Worm (Caenorhabditis elegans): ENCODE data around the gene hip-1.
"Not testable (repeated sequence)": the region's sequence is repeated elsewhere in the genome, so short reads cannot be mapped to it uniquely, and the experiment has no call there.

- not testable (repeated sequence) for TF ChIP-seq ama-1 (optimal IDR thresholded peaks at IDR 0.05); aly-1 (tag; optimal IDR thresholded peaks at IDR 0.05); hmbx-1 (tag; optimal IDR thresholded peaks at IDR 0.05); tbx-37 (GFP tag; conservative IDR thresholded peaks at IDR 0.05); ets-7 (tag; optimal IDR thresholded peaks at IDR 0.05)
Observed at ce11 chrIII:13585136-13585535, 37.2 kb downstream of the hip-1 start.

Measured in whole organism, early embryonic.